Worm (Caenorhabditis elegans) whole organism, L3 larva: ENCODE data around the gene H03G16.1.

Source experiments
- ceh-28 ChIP-seq: fragments of 150-350 bp; optimal IDR thresholded peaks from 2 replicates; lab custom pipeline; 2014; ENCODE audit warnings: missing biosample characterization, missing genetic modification reagents, missing genetic modification characterization
- egl-27 ChIP-seq: sonication (generic microtip); optimal IDR thresholded peaks from 4 replicates; lab custom pipeline; 2017; ENCODE audit warnings: missing biosample characterization, missing genetic modification reagents, missing genetic modification characterization
- nhr-237 ChIP-seq: fragments of 150-350 bp; optimal IDR thresholded peaks from 2 replicates; lab custom pipeline; 2014; ENCODE audit warnings: missing biosample characterization, missing genetic modification characterization
- nhr-28 ChIP-seq: fragments of 150-350 bp; optimal IDR thresholded peaks from 2 replicates; lab custom pipeline; 2014; ENCODE audit warnings: missing biosample characterization, missing genetic modification characterization

DNA sequence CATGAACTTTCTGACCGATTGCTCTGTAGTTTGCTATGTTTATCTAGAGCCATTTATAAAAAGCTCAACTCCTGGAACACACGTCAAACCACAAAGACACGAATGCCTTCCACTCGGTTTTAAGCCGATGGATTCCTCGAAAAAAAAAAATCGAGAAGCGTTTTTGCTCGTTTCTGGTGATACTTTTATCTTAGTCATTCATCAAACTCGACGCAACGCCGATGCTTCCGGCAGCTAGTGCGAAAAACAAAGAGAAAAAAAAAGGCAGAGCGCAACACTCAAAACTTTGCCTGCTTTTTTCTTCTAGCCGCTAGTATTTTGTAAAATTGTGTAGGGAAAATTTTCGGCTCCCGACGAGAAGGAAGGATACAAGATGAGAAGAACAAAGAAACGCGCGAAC is 26.1 kb upstream of the H03G16.1 start:
- no peak for TF ChIP-seq ceh-28 (tag; lab: Kevin White, UChicago)
- TF ChIP-seq nhr-237 (tag; lab: Kevin White, UChicago), result no peak
- no peak for TF ChIP-seq egl-27 (tag; lab: Kevin White, UChicago)
- no peak for TF ChIP-seq nhr-28 (tag; lab: Kevin White, UChicago)
